Worm (Caenorhabditis elegans): ENCODE results near the gene eel-1.

- no peak for TF ChIP-seq mes-2 (tag; optimal IDR thresholded peaks at IDR 0.05; ENCODE audit: poor library complexity, severe bottlenecking)
- no peak for TF ChIP-seq unc-62 (GFP tag; optimal IDR thresholded peaks at IDR 0.05 in 1 of 2)
- TF ChIP-seq unc-62 (tag; optimal IDR thresholded peaks at IDR 0.05): no peak
- TF ChIP-seq nhr-76 (tag; optimal IDR thresholded peaks at IDR 0.05): no peak
- TF ChIP-seq nhr-28 (tag; optimal IDR thresholded peaks at IDR 0.05): peak; percentile 8
- no peak for TF ChIP-seq ZK546.5 (tag; optimal IDR thresholded peaks at IDR 0.05)
- TF ChIP-seq nhr-11 (tag; optimal IDR thresholded peaks at IDR 0.05): no peak
- TF ChIP-seq duxl-1 (tag; optimal IDR thresholded peaks at IDR 0.05; ENCODE audit: poor library complexity): no peak
These were observed 55.0 kb downstream of the eel-1 start for ce11 chrIV:2994883-2995282.

Data from whole organism, L4 larva.